Fruit fly (Drosophila melanogaster) whole organism, adult: ENCODE results near the gene eEF1gamma.

Source experiments
- CG12768 ChIP-seq: fragments of 200-800 bp; sonication (Bioruptor generic); optimal IDR thresholded peaks from 2 replicates; lab custom pipeline; 2017; ENCODE audit warnings: missing biosample characterization, missing genetic modification characterization, mild to moderate bottlenecking, moderate library complexity, missing genetic modification reagents
- CG14711 ChIP-seq: fragments of 200-800 bp; sonication (Bioruptor generic); optimal IDR thresholded peaks from 2 replicates; lab custom pipeline; 2018; ENCODE audit warnings: missing biosample characterization, mild to moderate bottlenecking, missing genetic modification characterization, moderate library complexity
- CG33017 ChIP-seq: fragments of 200-800 bp; sonication (Bioruptor generic); optimal IDR thresholded peaks from 2 replicates; lab custom pipeline; 2018; ENCODE audit warnings: missing biosample characterization, mild to moderate bottlenecking, missing genetic modification characterization, moderate library complexity
- CG7101 ChIP-seq: fragments of 200-800 bp; sonication (Bioruptor generic); optimal IDR thresholded peaks from 2 replicates; lab custom pipeline; 2018; ENCODE audit warnings: missing biosample characterization, mild to moderate bottlenecking, missing genetic modification characterization, moderate library complexity
- Clk ChIP-seq: fragments of 200-800 bp; sonication (Bioruptor generic); optimal IDR thresholded peaks from 2 replicates; lab custom pipeline; 2017; ENCODE audit warnings: missing biosample characterization, missing genetic modification characterization
- Hr96 ChIP-seq: fragments of 200-800 bp; sonication (Bioruptor generic); optimal IDR thresholded peaks from 2 replicates; lab custom pipeline; 2016; ENCODE audit warnings: missing biosample characterization, missing genetic modification characterization
- kay ChIP-seq: fragments of 200-800 bp; sonication (Bioruptor generic); peaks from one replicate; lab custom pipeline; 2016; ENCODE audit warnings: missing biosample characterization, missing genetic modification characterization, borderline replicate concordance
- tj ChIP-seq: fragments of 200-800 bp; sonication (Bioruptor generic); optimal IDR thresholded peaks from 3 replicates; lab custom pipeline; 2017; ENCODE audit warnings: missing biosample characterization, mild to moderate bottlenecking, missing genetic modification characterization, moderate library complexity
- toe ChIP-seq: fragments of 200-800 bp; sonication (Bioruptor generic); optimal IDR thresholded peaks from 2 replicates; lab custom pipeline; 2016; ENCODE audit warnings: missing biosample characterization, missing genetic modification characterization

DNA sequence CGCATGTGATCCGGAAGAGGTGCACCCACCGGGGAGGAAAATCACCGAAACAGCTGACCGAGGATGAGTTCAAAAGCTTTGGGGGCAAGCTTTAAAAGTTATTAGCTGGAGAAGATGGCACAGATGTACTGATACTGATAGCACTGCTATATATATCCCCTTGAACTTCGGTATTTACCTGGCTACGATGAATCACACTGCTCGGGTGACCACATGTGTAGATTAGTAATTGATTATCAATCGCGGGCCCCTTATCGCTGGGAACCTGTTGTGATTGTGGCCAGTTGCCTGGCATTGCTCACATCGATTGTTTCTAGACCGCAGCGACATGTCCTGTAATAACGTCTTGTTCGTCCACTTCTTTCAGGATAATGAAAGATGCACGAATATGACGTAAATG lies 10.0 kb downstream of the eEF1gamma start:
- TF ChIP-seq tj (GFP tag; lab: Kevin White, UChicago) (no peak), Hr96 (GFP tag; lab: Kevin White, UChicago) (no peak), CG7101 (no peak), kay (GFP tag; lab: Kevin White, UChicago) (no peak), Clk (GFP tag; lab: Kevin White, UChicago) (no peak), CG12768 (GFP tag; lab: Kevin White, UChicago) (no peak), CG33017 (tag; lab: Kevin White, UChicago) (no peak), toe (GFP tag; lab: Kevin White, UChicago) (no peak), CG14711 (tag; lab: Kevin White, UChicago) (no peak)
